Worm (Caenorhabditis elegans) whole organism, young adult: Measurements from ENCODE around the gene T23G5.2.
A peak's percentile ranks its signal among the peaks of the same experiment; 100 is the strongest.

Source experiments
- B0019.2 ChIP-seq: fragments of 200-800 bp; sonication (Bioruptor generic); conservative IDR thresholded peaks from 2 replicates; pipeline ENCODE4 v1.3.6; 2022; ENCODE audit warnings: missing genetic modification reagents, missing genetic modification characterization, missing compliant biosample characterization
- D2030.7 ChIP-seq: fragments of 200-800 bp; sonication (Bioruptor generic); IDR thresholded peaks from 2 replicates; pipeline ENCODE4 v1.3.6; 2022; ENCODE audit warnings: missing genetic modification reagents, missing genetic modification characterization, missing compliant biosample characterization
- cebp-1 ChIP-seq, 2 experiments: fragments of 200-800 bp in 1 of 2; sonication (Bioruptor generic) in 1 of 2; sonication (generic microtip) in 1 of 2; IDR thresholded peaks in 1 of 2; optimal IDR thresholded peaks in 1 of 2; 2 replicates each; pipeline versions ENCODE4 v1.3.6 to Lab custom; 2017 to 2022; ENCODE audit warnings: missing compliant biosample characterization in 2 of 2, missing genetic modification characterization in 2 of 2, mild to moderate bottlenecking in 1 of 2, missing genetic modification reagents in 1 of 2, moderate library complexity in 1 of 2
- ceh-91 ChIP-seq: fragments of 200-800 bp; sonication (Bioruptor generic); IDR thresholded peaks from 2 replicates; pipeline ENCODE4 v1.3.6; 2022; ENCODE audit warnings: missing genetic modification reagents, missing genetic modification characterization, missing compliant biosample characterization
- dpff-1 ChIP-seq: sonication (generic microtip); optimal IDR thresholded peaks from 2 replicates; lab custom pipeline; 2017; ENCODE audit warnings: mild to moderate bottlenecking, missing genetic modification characterization, missing compliant biosample characterization
- egl-18 ChIP-seq: fragments of 200-800 bp; sonication (Bioruptor generic); IDR thresholded peaks from 2 replicates; pipeline ENCODE4 v1.3.6; 2022; ENCODE audit warnings: missing genetic modification reagents, missing genetic modification characterization, missing compliant biosample characterization
- egrh-3 ChIP-seq: fragments of 200-800 bp; sonication (Bioruptor generic); IDR thresholded peaks from 2 replicates; pipeline ENCODE4 v1.3.6; 2022; ENCODE audit warnings: missing genetic modification reagents, missing genetic modification characterization, missing compliant biosample characterization
- ekl-4 ChIP-seq: fragments of 200-800 bp; sonication (Bioruptor generic); IDR thresholded peaks from 2 replicates; pipeline ENCODE4 v1.3.6; 2022; ENCODE audit warnings: missing genetic modification reagents, missing genetic modification characterization, missing compliant biosample characterization
- ets-4 ChIP-seq: fragments of 200-800 bp; sonication (Bioruptor generic); optimal IDR thresholded peaks from 2 replicates; lab custom pipeline; 2018; ENCODE audit warnings: mild to moderate bottlenecking, missing genetic modification characterization, missing compliant biosample characterization
- fkh-3 ChIP-seq: sonication (generic microtip); optimal IDR thresholded peaks from 2 replicates; lab custom pipeline; 2016; ENCODE audit warnings: mild to moderate bottlenecking, missing genetic modification characterization, missing compliant biosample characterization
- hlh-12 ChIP-seq: sonication (generic microtip); optimal IDR thresholded peaks from 2 replicates; lab custom pipeline; 2016; ENCODE audit warnings: missing genetic modification characterization, missing compliant biosample characterization
- hmg-1.2 ChIP-seq: fragments of 200-800 bp; sonication (Bioruptor generic); IDR thresholded peaks from 2 replicates; pipeline ENCODE4 v1.3.6; 2022; ENCODE audit warnings: missing genetic modification reagents, missing genetic modification characterization, missing compliant biosample characterization
- lin-35 ChIP-seq, 3 experiments: fragments of 150-350 bp in 2 of 3; sonication (generic microtip) in 1 of 3; optimal IDR thresholded peaks; 2 replicates each; lab custom pipeline; 2014 to 2018; ENCODE audit warnings: missing biosample characterization in 3 of 3, missing genetic modification characterization in 3 of 3, missing genetic modification reagents in 3 of 3
- lin-40 ChIP-seq: sonication (generic microtip); optimal IDR thresholded peaks from 2 replicates; lab custom pipeline; 2016; ENCODE audit warnings: missing genetic modification characterization, mild to moderate bottlenecking, missing compliant biosample characterization, missing genotype, missing genetic modification reagents
- lin-54 ChIP-seq: fragments of 200-800 bp; sonication (Bioruptor generic); optimal IDR thresholded peaks from 2 replicates; lab custom pipeline; 2018; ENCODE audit warnings: mild to moderate bottlenecking, missing genetic modification characterization, missing compliant biosample characterization
- lir-1 ChIP-seq: fragments of 200-800 bp; sonication (Bioruptor generic); conservative IDR thresholded peaks from 2 replicates; pipeline ENCODE4 v1.3.6; 2022; ENCODE audit warnings: missing genetic modification reagents, missing genetic modification characterization, missing compliant biosample characterization
- madf-3 ChIP-seq: fragments of 200-800 bp; sonication (Bioruptor generic); IDR thresholded peaks from 2 replicates; pipeline ENCODE4 v1.3.6; 2022; ENCODE audit warnings: missing genetic modification reagents, missing genetic modification characterization, missing compliant biosample characterization
- madf-8 ChIP-seq: fragments of 200-800 bp; sonication (Bioruptor generic); conservative IDR thresholded peaks from 2 replicates; pipeline ENCODE4 v1.3.6; 2022; ENCODE audit warnings: missing genetic modification reagents, missing genetic modification characterization, missing compliant biosample characterization
- nfyb-1 ChIP-seq: fragments of 200-800 bp; sonication (Bioruptor generic); IDR thresholded peaks from 2 replicates; pipeline ENCODE4 v1.3.6; 2022; ENCODE audit warnings: missing genetic modification reagents, missing genetic modification characterization, missing compliant biosample characterization
- nhr-120 ChIP-seq: fragments of 200-800 bp; sonication (Bioruptor generic); IDR thresholded peaks from 2 replicates; pipeline ENCODE4 v1.3.6; 2022; ENCODE audit warnings: missing genetic modification characterization, missing compliant biosample characterization
- nhr-179 ChIP-seq: sonication (generic microtip); optimal IDR thresholded peaks from 2 replicates; lab custom pipeline; 2016; ENCODE audit warnings: mild to moderate bottlenecking, missing genetic modification characterization, missing compliant biosample characterization
- nhr-80 ChIP-seq: sonication (generic microtip); optimal IDR thresholded peaks from 2 replicates; lab custom pipeline; 2016; ENCODE audit warnings: missing genetic modification characterization, missing compliant biosample characterization
- sdz-38 ChIP-seq: sonication (generic microtip); optimal IDR thresholded peaks from 2 replicates; lab custom pipeline; 2016; ENCODE audit warnings: missing genotype, missing genetic modification characterization, missing compliant biosample characterization
- sea-2 ChIP-seq: fragments of 200-800 bp; sonication (Bioruptor generic); IDR thresholded peaks from 2 replicates; pipeline ENCODE4 v1.3.6; 2022; ENCODE audit warnings: missing genetic modification characterization, missing compliant biosample characterization
- snpc-1.3 ChIP-seq: sonication (generic microtip); optimal IDR thresholded peaks from 2 replicates; lab custom pipeline; 2017; ENCODE audit warnings: missing genetic modification characterization, mild to moderate bottlenecking, missing compliant biosample characterization, antibody characterized with exemption, moderate library complexity, missing genotype, missing genetic modification reagents; ENCODE audit not compliant: insufficient read depth
- snpc-4 ChIP-seq, 5 experiments: fragments of 150-350 bp in 1 of 5; sonication (generic microtip) in 4 of 5; optimal IDR thresholded peaks; 2 replicates each; lab custom pipeline; 2014 to 2018; ENCODE audit warnings: missing genetic modification characterization in 5 of 5, missing biosample characterization in 3 of 5, antibody characterized with exemption in 2 of 5, mild to moderate bottlenecking in 2 of 5, missing compliant biosample characterization in 2 of 5, missing genotype in 2 of 5, moderate library complexity in 2 of 5, missing genetic modification reagents in 1 of 5
- ztf-26 ChIP-seq: sonication (generic microtip); optimal IDR thresholded peaks from 2 replicates; lab custom pipeline; 2017; ENCODE audit warnings: missing genetic modification characterization, missing compliant biosample characterization

Gene T23G5.2

ce11 chrIII:9270183-9270582 lies 34.1 kb upstream of the T23G5.2 start:
- peak; percentile 29 for TF ChIP-seq nhr-80 (tag; lab: Kevin White, UChicago)
- no peak for TF ChIP-seq nhr-179

DNA sequence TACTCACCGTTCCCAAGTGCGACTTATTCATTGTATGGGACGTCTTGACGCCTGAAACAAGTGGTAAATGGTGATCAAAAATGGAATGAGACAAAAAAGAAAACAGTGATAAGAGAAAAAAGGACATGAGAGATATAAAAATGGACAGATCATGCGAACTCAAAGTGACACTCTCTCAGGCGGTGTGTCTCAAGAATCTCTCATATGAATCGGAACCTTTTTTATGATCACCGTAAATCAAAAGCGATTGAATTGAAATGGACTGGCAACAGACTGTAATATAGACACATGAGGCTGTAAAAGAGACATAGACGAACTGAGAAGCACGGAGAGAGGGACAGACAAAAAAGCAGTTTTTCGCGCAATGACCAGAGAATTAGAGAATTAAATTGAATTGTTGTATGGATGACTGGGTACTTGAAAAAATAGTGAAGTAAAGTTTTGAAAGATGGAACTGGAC lies 32.9 kb upstream of the T23G5.2 start, which contains the start of gene clip-1:
Gene clip-1 (minus strand): TSS at position 51 of the 460 bp plus-strand sequence.
- TF ChIP-seq ceh-91 (GFP tag; lab: Robert Waterston, UW) (no peak), hmg-1.2 (GFP tag; lab: Robert Waterston, UW) (peak; percentile 39; the same call in 1 of the 2 replicates), nfyb-1 (GFP tag; lab: Robert Waterston, UW) (no peak), cebp-1 (GFP tag; IDR thresholded peaks at IDR 0.05; lab: Robert Waterston, UW) (no peak), cebp-1 (tag; optimal IDR thresholded peaks at IDR 0.05; lab: Kevin White, UChicago) (peak; percentile 34), nhr-80 (tag; lab: Kevin White, UChicago) (peak; percentile 52), lin-40 (tag; lab: Kevin White, UChicago) (peak; percentile 42), ztf-26 (tag; lab: Kevin White, UChicago) (peak; percentile 27)

DNA sequence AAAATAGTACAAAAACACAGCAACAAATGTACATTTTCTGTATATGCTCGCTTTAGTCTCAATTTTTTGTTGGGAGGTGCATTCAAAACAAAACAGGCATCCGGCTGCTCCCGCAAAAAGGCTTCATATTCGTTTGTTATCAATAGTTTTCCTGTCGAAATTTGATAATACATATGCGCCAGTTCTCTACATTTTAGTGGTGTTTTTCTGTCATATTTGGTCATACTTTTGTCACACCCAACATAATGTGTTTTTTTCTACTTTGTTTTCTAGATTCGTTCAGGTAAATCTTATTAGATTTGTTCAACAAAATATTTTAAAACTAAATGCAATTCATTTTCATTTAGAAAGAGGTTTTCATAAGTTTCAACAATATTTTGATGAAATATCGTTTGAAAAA lies 22.4 kb upstream of the T23G5.2 start:
- no peak for TF ChIP-seq ekl-4 (GFP tag; lab: Robert Waterston, UW)
- no peak for TF ChIP-seq nhr-120 (GFP tag; lab: Robert Waterston, UW)
- no peak for TF ChIP-seq egrh-3 (GFP tag; lab: Robert Waterston, UW)
- TF ChIP-seq sdz-38 (tag; lab: Kevin White, UChicago): no peak
- TF ChIP-seq nhr-80 (tag; lab: Kevin White, UChicago): peak; percentile 54
- no peak for TF ChIP-seq snpc-4 (GFP tag; optimal IDR thresholded peaks at IDR 0.05; lab: Kevin White, UChicago)
- TF ChIP-seq snpc-4 (tag; optimal IDR thresholded peaks at IDR 0.05; lab: Kevin White, UChicago): no peak
- no peak for TF ChIP-seq hmg-1.2 (GFP tag; lab: Robert Waterston, UW)

- TF ChIP-seq hlh-12: no peak
- TF ChIP-seq madf-8 (GFP tag; lab: Robert Waterston, UW): no peak
- TF ChIP-seq ets-4 (GFP tag; lab: Kevin White, UChicago): no peak
- no peak for TF ChIP-seq egl-18 (GFP tag; lab: Robert Waterston, UW)
- TF ChIP-seq lin-35 (GFP tag; optimal IDR thresholded peaks at IDR 0.05; lab: Kevin White, UChicago): no peak
- no peak for TF ChIP-seq lir-1 (GFP tag; lab: Robert Waterston, UW)
- no peak for TF ChIP-seq fkh-3
- TF ChIP-seq snpc-1.3 (tag; lab: Kevin White, UChicago): no peak
- TF ChIP-seq sea-2 (GFP tag; lab: Robert Waterston, UW): no peak
- TF ChIP-seq ceh-91 (GFP tag; lab: Robert Waterston, UW): no peak
- no peak for TF ChIP-seq lin-54 (GFP tag; lab: Kevin White, UChicago)
- TF ChIP-seq dpff-1 (tag; lab: Kevin White, UChicago): no peak
- no peak for TF ChIP-seq B0019.2 (GFP tag; lab: Robert Waterston, UW)
- no peak for TF ChIP-seq D2030.7 (GFP tag; lab: Robert Waterston, UW)
- TF ChIP-seq, all 124 proteins: peak for 0
These were observed 20.8 kb upstream of the T23G5.2 start, which contains the start of gene M01A8.1 for ce11 chrIII:9256961-9257360. TSS of gene M01A8.1 (plus strand) at chrIII:9257261.

- TF ChIP-seq cebp-1 (GFP tag; IDR thresholded peaks at IDR 0.05; lab: Robert Waterston, UW) (peak; percentile 39; the same call in 1 of the 2 replicates), cebp-1 (tag; optimal IDR thresholded peaks at IDR 0.05; lab: Kevin White, UChicago) (no peak), madf-3 (GFP tag; lab: Robert Waterston, UW) (no peak), nhr-80 (tag; lab: Kevin White, UChicago) (peak; percentile 79)
These were observed 19.7 kb upstream of the T23G5.2 start for ce11 chrIII:9255801-9256200.

- TF ChIP-seq lin-35 (GFP tag; optimal IDR thresholded peaks at IDR 0.05; lab: Kevin White, UChicago) (no peak), nhr-80 (tag; lab: Kevin White, UChicago) (peak; percentile 69)
These were observed 18.9 kb upstream of the T23G5.2 start for ce11 chrIII:9254988-9255387.
